Worm (Caenorhabditis elegans): ENCODE results near the gene spp-31.

DNA sequence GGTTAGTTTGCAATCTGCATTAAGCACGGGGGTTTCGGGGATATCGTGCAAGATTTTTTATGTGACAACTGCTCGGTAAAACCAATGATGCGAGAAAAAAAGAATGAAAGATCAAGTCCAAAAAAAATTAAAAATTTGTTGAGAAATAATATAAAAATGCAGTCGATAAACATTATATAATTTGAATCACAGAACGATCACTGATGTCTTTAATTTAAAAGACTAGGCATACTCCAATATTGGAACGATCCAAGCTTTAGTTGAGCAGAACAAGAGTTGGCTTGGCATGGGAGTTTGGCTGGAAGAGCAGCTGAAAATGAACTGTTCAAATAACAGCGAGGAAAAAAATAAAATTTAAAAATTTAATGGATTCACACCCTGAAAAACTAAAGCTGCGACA lies 20.9 kb downstream of the spp-31 start, which contains the start of gene clec-171:
- TF ChIP-seq him-1 (tag; optimal IDR thresholded peaks at IDR 0.05) (no peak), dao-5 (tag; optimal IDR thresholded peaks at IDR 0.05) (no peak), W03F9.2 (tag; optimal IDR thresholded peaks at IDR 0.05) (no peak)

Measured in whole organism, L4/young adult.